Worm (Caenorhabditis elegans) whole organism, young adult: ENCODE data around the gene nep-15.

Experiments used
- Y79H2A.3 ChIP-seq: fragments of 200-800 bp; sonication (Bioruptor generic); conservative IDR thresholded peaks from 2 replicates; pipeline ENCODE4 v1.3.6; 2022; ENCODE audit warnings: missing genetic modification reagents, missing genetic modification characterization, missing compliant biosample characterization
- egl-44 ChIP-seq: fragments of 200-800 bp; sonication (Bioruptor generic); IDR thresholded peaks from 2 replicates; pipeline ENCODE4 v1.3.6; 2022; ENCODE audit warnings: missing genetic modification reagents, missing genetic modification characterization, missing compliant biosample characterization
- pha-4 ChIP-seq: fragments of 150-350 bp; sonication (generic microtip); optimal IDR thresholded peaks from 2 replicates; lab custom pipeline; 2014; ENCODE audit warnings: missing biosample characterization, missing genetic modification reagents, missing genetic modification characterization
- snpc-3.4 ChIP-seq: sonication (generic microtip); optimal IDR thresholded peaks from 2 replicates; lab custom pipeline; 2017; ENCODE audit warnings: missing genetic modification characterization, mild to moderate bottlenecking, missing compliant biosample characterization, antibody characterized with exemption, moderate library complexity, missing genotype, missing genetic modification reagents

DNA sequence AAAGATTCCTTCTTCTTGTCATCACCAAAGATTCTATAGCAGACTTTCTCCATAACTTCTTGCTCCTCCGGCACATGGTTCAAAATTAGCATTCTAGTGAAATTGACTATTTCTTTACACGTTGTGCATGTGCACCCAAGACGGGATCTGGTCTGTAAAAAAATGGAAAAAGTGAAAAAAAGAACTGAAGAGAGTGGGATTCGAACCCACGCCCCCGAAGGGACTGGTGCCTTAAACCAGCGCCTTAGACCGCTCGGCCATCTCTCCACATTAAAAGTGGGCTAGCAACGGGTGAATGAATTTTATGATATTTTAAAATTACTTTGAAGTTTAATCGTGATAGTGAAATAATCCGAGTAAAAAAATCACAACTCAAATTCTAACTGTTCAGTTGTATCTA lies 45.7 kb downstream of the nep-15 start:
- TF ChIP-seq Y79H2A.3 (GFP tag; lab: Robert Waterston, UW) (no peak), pha-4 (tag; lab: Kevin White, UChicago) (no peak), egl-44 (GFP tag; lab: Robert Waterston, UW) (no peak), snpc-3.4 (tag; lab: Kevin White, UChicago) (no peak)
